Worm (Caenorhabditis elegans): ENCODE measurements around the gene tre-4.

Gene tre-4

ce11 chrX:13507233-13507632 lies 35.3 kb downstream of the tre-4 start, which contains the start of gene H06A10.1:
Gene H06A10.1 (plus strand): TSS chrX:13507533.
- TF ChIP-seq F13C5.2 (tag; optimal IDR thresholded peaks at IDR 0.05) (no peak), tbx-37 (GFP tag; conservative IDR thresholded peaks at IDR 0.05) (no peak), B0310.2 (tag; optimal IDR thresholded peaks at IDR 0.05) (no peak), tbx-11 (GFP tag; IDR thresholded peaks at IDR 0.05) (no peak), aly-1 (tag; optimal IDR thresholded peaks at IDR 0.05) (no peak), scrt-1 (GFP tag; IDR thresholded peaks at IDR 0.05) (no peak), sea-1 (GFP tag; conservative IDR thresholded peaks at IDR 0.05) (no peak), hmg-4 (GFP tag; optimal IDR thresholded peaks at IDR 0.05) (no peak), tra-4 (tag; optimal IDR thresholded peaks at IDR 0.05) (no peak)

DNA sequence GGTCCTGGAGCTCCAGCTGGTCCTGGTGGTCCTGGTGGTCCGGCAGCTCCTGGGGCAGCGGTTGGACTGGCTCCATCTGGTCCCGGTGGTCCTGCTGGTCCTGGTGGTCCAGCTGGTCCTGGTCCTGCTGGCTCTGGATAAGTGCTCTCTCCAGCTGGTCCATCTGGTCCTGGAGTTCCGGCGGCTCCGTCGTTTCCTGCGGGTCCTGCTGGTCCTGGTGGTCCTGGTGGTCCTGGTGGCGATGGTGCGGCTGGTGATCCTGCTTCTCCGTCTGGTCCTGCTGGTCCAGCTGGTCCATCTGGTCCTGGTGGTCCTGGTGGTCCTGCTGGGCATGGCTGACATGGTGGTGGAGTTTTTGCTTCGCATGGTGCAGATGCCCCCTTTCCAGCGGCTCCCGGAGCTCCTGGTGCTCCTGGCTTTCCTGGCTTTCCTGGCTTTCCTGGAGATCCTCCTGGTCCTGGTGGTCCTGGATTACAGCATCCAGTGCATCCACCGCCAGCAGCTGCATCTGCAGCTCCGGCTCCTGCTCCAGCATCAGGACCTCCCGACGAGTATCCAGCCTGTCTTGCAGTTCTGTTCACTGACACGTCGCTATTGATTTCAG lies 38.4 kb downstream of the tre-4 start:
- no peak for TF ChIP-seq B0310.2 (tag; optimal IDR thresholded peaks at IDR 0.05)
- no peak for TF ChIP-seq sea-1 (GFP tag; conservative IDR thresholded peaks at IDR 0.05)
- no peak for TF ChIP-seq ceh-36 (tag; optimal IDR thresholded peaks at IDR 0.05)
- no peak for TF ChIP-seq pes-1 (GFP tag; IDR thresholded peaks at IDR 0.05)
- no peak for TF ChIP-seq hmbx-1 (tag; optimal IDR thresholded peaks at IDR 0.05)
- no peak for TF ChIP-seq tra-4 (tag; optimal IDR thresholded peaks at IDR 0.05)
- TF ChIP-seq flt-1 (GFP tag; IDR thresholded peaks at IDR 0.05): no peak
- no peak for TF ChIP-seq scrt-1 (GFP tag; IDR thresholded peaks at IDR 0.05)
- no peak for TF ChIP-seq hmg-4 (GFP tag; optimal IDR thresholded peaks at IDR 0.05)
- TF ChIP-seq tbx-11 (GFP tag; IDR thresholded peaks at IDR 0.05): no peak
- TF ChIP-seq ets-7 (tag; optimal IDR thresholded peaks at IDR 0.05): no peak
- no peak for TF ChIP-seq F13C5.2 (tag; optimal IDR thresholded peaks at IDR 0.05)
- no peak for TF ChIP-seq hnd-1 (tag; optimal IDR thresholded peaks at IDR 0.05)

DNA sequence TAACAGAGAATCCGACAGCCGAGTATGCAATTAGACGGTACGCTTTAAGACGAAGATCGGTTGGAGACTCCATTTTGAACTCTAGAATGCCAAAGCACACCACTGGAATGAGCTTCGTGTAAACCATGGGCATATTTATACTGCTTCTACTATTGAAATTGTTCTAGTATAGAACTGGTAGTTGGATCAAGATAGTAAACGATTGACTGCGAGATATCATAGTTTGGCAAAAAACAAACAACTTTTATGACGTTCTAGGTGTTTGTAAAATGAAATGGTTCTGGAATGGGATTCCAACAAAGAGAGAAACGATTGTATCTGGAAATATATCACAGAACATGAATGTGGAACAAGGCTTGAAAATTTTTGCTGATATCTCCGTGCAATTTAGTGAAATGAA lies 39.0 kb downstream of the tre-4 start, which contains the start of gene col-185:
col-185 (minus strand) TSS at position 101 of the 400 bp plus-strand sequence.
- TF ChIP-seq ceh-13 (GFP tag; optimal IDR thresholded peaks at IDR 0.05) (no peak), scrt-1 (GFP tag; IDR thresholded peaks at IDR 0.05) (no peak), sea-1 (GFP tag; conservative IDR thresholded peaks at IDR 0.05) (no peak), B0310.2 (tag; optimal IDR thresholded peaks at IDR 0.05) (no peak), pes-1 (GFP tag; IDR thresholded peaks at IDR 0.05) (no peak), tra-4 (tag; optimal IDR thresholded peaks at IDR 0.05) (no peak), hnd-1 (tag; optimal IDR thresholded peaks at IDR 0.05) (no peak), hmbx-1 (tag; optimal IDR thresholded peaks at IDR 0.05) (no peak), ets-7 (tag; optimal IDR thresholded peaks at IDR 0.05) (no peak), flt-1 (GFP tag; IDR thresholded peaks at IDR 0.05) (no peak)

DNA sequence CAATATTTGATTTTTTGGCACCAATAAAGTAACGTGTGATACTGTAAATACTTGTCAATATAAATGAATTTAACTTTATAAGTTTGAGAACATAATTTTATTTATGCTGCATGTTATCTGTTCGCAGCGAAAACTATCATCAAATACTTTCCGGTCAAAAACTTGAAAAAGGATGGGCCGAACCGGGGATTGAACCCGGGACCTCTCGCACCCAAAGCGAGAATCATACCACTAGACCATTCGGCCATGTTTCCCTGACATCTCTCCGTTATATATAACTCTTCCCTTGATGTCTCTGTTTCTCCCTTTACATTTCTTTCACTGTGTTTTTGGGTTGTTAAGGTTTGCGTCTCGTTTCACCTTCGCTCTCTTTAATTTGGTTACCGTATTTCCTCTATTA lies 39.8 kb downstream of the tre-4 start:
- peak; percentile 90 for TF ChIP-seq pes-1 (GFP tag; IDR thresholded peaks at IDR 0.05)
- peak; percentile 36 for TF ChIP-seq tra-4 (tag; optimal IDR thresholded peaks at IDR 0.05)
- peak; percentile 72 for TF ChIP-seq ets-7 (tag; optimal IDR thresholded peaks at IDR 0.05)
- peak; percentile 84 for TF ChIP-seq tbx-11 (GFP tag; IDR thresholded peaks at IDR 0.05)
- peak; percentile 87 for TF ChIP-seq scrt-1 (GFP tag; IDR thresholded peaks at IDR 0.05)
- peak; percentile 92 for TF ChIP-seq sea-1 (GFP tag; conservative IDR thresholded peaks at IDR 0.05)
- TF ChIP-seq hmg-4 (GFP tag; optimal IDR thresholded peaks at IDR 0.05): peak; percentile 86
- peak; percentile 76 for TF ChIP-seq aly-1 (tag; optimal IDR thresholded peaks at IDR 0.05)
- peak; percentile 63 for TF ChIP-seq hmbx-1 (tag; optimal IDR thresholded peaks at IDR 0.05)
- TF ChIP-seq tbx-37 (GFP tag; conservative IDR thresholded peaks at IDR 0.05): peak; percentile 86
- peak; percentile 87 for TF ChIP-seq F13C5.2 (tag; optimal IDR thresholded peaks at IDR 0.05)
- TF ChIP-seq ceh-13 (GFP tag; optimal IDR thresholded peaks at IDR 0.05): peak; percentile 69
- TF ChIP-seq flt-1 (GFP tag; IDR thresholded peaks at IDR 0.05): peak; percentile 86
- peak; percentile 73 for TF ChIP-seq B0310.2 (tag; optimal IDR thresholded peaks at IDR 0.05)
- TF ChIP-seq hnd-1 (tag; optimal IDR thresholded peaks at IDR 0.05): peak; percentile 73
- TF ChIP-seq ama-1 (optimal IDR thresholded peaks at IDR 0.05): no peak
- peak; percentile 70 for TF ChIP-seq ceh-36 (tag; optimal IDR thresholded peaks at IDR 0.05)

DNA sequence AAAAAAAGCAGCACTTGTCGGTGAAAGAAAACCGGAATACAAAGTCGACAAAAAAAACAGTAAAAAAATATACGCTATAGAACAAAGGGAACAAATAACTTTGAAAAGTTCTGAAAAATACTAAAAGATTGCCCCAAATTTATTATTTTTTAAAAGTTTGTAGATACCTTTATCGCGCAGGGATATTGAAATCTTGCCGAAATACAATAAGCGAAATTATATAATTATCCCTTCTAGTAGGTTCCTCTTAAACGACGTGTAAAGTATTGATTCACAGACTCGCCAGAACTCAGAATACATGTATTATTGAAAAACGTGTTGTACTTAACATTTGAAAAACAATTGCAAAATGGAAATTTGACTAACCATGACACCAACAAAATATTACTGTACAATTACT lies 42.4 kb downstream of the tre-4 start:
- TF ChIP-seq ets-7 (tag; optimal IDR thresholded peaks at IDR 0.05) (no peak), tbx-11 (GFP tag; IDR thresholded peaks at IDR 0.05) (no peak)

- peak; percentile 43 for TF ChIP-seq F13C5.2 (tag; optimal IDR thresholded peaks at IDR 0.05)
- peak; percentile 69 for TF ChIP-seq hmg-4 (GFP tag; optimal IDR thresholded peaks at IDR 0.05)
- no peak for TF ChIP-seq ets-7 (tag; optimal IDR thresholded peaks at IDR 0.05)
- 0 out of 2 replicates have a peak, but pooled peaks have one; percentile 8 for TF ChIP-seq pes-1 (GFP tag; IDR thresholded peaks at IDR 0.05)
Observed at ce11 chrX:13518861-13519713, 47.1 kb downstream of the tre-4 start, which contains the start of the genes cdk-4 and F18H3.1. Gene cdk-4 (minus strand): TSS chrX:13518911. Gene F18H3.1 (plus strand): TSS chrX:13519663.

ce11 chrX:13525094-13525493 lies 53.1 kb downstream of the tre-4 start:
- TF ChIP-seq scrt-1 (GFP tag; IDR thresholded peaks at IDR 0.05): no peak
- TF ChIP-seq flt-1 (GFP tag; IDR thresholded peaks at IDR 0.05): no peak
- no peak for TF ChIP-seq ets-7 (tag; optimal IDR thresholded peaks at IDR 0.05)
- TF ChIP-seq ama-1 (optimal IDR thresholded peaks at IDR 0.05): no peak
- TF ChIP-seq sea-1 (GFP tag; conservative IDR thresholded peaks at IDR 0.05): no peak
- no peak for TF ChIP-seq hnd-1 (tag; optimal IDR thresholded peaks at IDR 0.05)
- TF ChIP-seq pes-1 (GFP tag; IDR thresholded peaks at IDR 0.05): no peak
- no peak for TF ChIP-seq hmbx-1 (tag; optimal IDR thresholded peaks at IDR 0.05)
- no peak for TF ChIP-seq B0310.2 (tag; optimal IDR thresholded peaks at IDR 0.05)
- no peak for TF ChIP-seq tbx-37 (GFP tag; conservative IDR thresholded peaks at IDR 0.05)
- no peak for TF ChIP-seq ceh-36 (tag; optimal IDR thresholded peaks at IDR 0.05)
- TF ChIP-seq aly-1 (tag; optimal IDR thresholded peaks at IDR 0.05): no peak
- TF ChIP-seq tra-4 (tag; optimal IDR thresholded peaks at IDR 0.05): no peak
- no peak for TF ChIP-seq F13C5.2 (tag; optimal IDR thresholded peaks at IDR 0.05)
- TF ChIP-seq ceh-13 (GFP tag; optimal IDR thresholded peaks at IDR 0.05): no peak
- no peak for TF ChIP-seq hmg-4 (GFP tag; optimal IDR thresholded peaks at IDR 0.05)
- TF ChIP-seq tbx-11 (GFP tag; IDR thresholded peaks at IDR 0.05): no peak

Data from whole organism, early embryonic.